Worm (Caenorhabditis elegans): Measurements from ENCODE around the gene ceh-79.
A peak's percentile ranks its signal among the peaks of the same experiment; 100 is the strongest.

The ceh-79 gene

DNA sequence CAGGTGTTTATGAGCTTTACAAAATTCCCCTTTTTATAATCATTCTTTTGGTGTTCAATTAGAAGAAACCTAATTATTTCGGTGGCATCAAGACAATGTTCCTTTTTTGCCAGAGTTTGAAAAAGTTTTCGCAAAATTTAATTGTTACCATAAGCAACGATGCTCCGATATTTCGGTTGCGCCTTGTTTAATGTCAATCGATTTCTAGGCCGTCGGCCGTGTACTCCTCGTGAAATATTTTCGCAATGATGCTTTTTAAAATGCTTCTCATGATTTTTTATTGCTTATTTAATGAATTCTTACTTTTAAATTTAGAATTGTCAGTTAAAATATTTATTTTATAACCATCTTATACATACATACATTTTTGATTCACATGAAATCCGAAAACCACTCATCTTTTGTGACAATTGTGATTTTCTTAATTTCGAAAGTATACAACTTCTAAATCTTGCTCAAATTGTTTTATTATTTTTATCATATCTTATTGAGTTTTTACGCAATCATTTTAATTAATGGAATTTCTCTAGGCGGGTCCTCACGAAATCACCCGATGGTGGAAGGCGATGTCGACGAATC lies 11.5 kb downstream of the ceh-79 start, which contains the start of gene C50B6.3 (continued):
- TF ChIP-seq alr-1 (tag; optimal IDR thresholded peaks at IDR 0.05) = no peak
- peak; percentile 76 for TF ChIP-seq crh-2 (tag; optimal IDR thresholded peaks at IDR 0.05)
- no peak for TF ChIP-seq nhr-10 (tag; optimal IDR thresholded peaks at IDR 0.05)
- TF ChIP-seq gmeb-1 (tag; optimal IDR thresholded peaks at IDR 0.05) = peak; percentile 85
- no peak for TF ChIP-seq nhr-77 (tag; optimal IDR thresholded peaks at IDR 0.05)
- no peak for TF ChIP-seq aly-2 (tag; optimal IDR thresholded peaks at IDR 0.05)
- no peak for TF ChIP-seq peb-1 (tag; optimal IDR thresholded peaks at IDR 0.05)
- TF ChIP-seq nhr-6 (tag; optimal IDR thresholded peaks at IDR 0.05) = no peak
- no peak for TF ChIP-seq ztf-1 (GFP tag; conservative IDR thresholded peaks at IDR 0.05)
- peak; percentile 77 for TF ChIP-seq snpc-4 (tag; optimal IDR thresholded peaks at IDR 0.05)
- TF ChIP-seq nhr-12 (tag; optimal IDR thresholded peaks at IDR 0.05) = no peak
- TF ChIP-seq skn-1 (tag; optimal IDR thresholded peaks at IDR 0.05) = no peak
- peak; percentile 37 for TF ChIP-seq blmp-1 (tag; optimal IDR thresholded peaks at IDR 0.05; ENCODE audit: insufficient read depth)
- TF ChIP-seq sem-4 (tag; optimal IDR thresholded peaks at IDR 0.05) = peak; percentile 79
- peak; percentile 80 to 92 for TF ChIP-seq lsy-2 (tag; optimal IDR thresholded peaks at IDR 0.05)
- no peak for TF ChIP-seq ama-1 (optimal IDR thresholded peaks at IDR 0.05)

DNA sequence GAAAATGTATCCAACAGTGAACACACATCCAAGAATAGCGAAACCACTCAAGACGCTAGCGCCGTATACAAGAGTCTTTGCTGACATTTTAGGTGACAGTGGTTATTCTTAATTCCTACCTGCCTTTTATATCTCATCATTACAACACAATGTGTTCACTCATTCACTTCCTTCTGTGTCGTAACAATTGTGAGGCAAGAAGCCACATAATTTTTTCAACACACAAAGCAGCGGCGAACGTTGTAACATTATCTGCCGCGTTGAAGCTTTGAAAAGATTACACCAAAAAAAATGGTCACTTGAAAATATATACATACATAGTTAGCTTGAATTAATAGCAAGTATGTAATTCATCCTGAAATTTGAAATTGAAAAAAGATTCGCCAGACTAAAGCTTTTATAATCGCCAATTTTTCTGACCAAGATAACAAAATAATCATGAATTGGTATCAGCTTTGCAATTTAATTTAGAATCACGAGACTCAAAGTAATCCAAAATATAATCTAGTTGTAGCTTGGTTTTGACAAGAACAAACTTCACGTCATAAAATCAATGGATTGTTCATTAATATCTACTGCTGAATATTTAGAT lies 16.4 kb downstream of the ceh-79 start, which contains the start of the genes col-161 and srh-18:
Gene col-161, minus strand, starts transcription at position 101 of the 592 bp plus-strand sequence.
Gene srh-18, plus strand, starts transcription at position 542 of the 592 bp plus-strand sequence.
- TF ChIP-seq nhr-129 (tag; optimal IDR thresholded peaks at IDR 0.05) (no peak), fos-1 (tag; optimal IDR thresholded peaks at IDR 0.05) (no peak), lin-39 (tag; optimal IDR thresholded peaks at IDR 0.05) (no peak)

DNA sequence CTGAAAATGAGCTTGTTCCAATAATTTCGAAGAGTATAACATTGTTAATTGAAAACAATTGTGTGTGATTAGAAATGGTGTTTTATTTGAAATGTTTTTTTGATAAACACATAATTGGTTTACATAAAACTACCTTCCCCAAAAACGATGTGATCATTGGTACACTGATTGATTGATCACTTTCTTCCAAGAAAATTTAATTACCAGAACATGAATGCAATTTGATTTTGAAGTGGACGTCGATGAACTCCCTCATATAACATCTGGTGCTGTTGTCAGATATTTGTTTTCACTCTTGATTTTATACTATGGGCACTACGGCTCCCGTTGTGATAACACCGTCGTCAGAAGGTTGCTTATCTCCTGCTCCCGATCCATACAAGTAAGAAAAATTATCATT lies 19.0 kb downstream of the ceh-79 start, which contains the start of gene srh-15:
Gene srh-15, plus strand, starts transcription at position 301 of the 400 bp plus-strand sequence.
- no peak for TF ChIP-seq unc-39 (tag; optimal IDR thresholded peaks at IDR 0.05)
- no peak for TF ChIP-seq peb-1 (tag; optimal IDR thresholded peaks at IDR 0.05)
- no peak for TF ChIP-seq lin-13 (GFP tag; optimal IDR thresholded peaks at IDR 0.05)
- no peak for TF ChIP-seq sma-9 (GFP tag; optimal IDR thresholded peaks at IDR 0.05)
- TF ChIP-seq sma-9 (tag; optimal IDR thresholded peaks at IDR 0.05) = no peak
- TF ChIP-seq nhr-77 (tag; optimal IDR thresholded peaks at IDR 0.05) = no peak
- TF ChIP-seq aly-2 (tag; optimal IDR thresholded peaks at IDR 0.05) = no peak
- TF ChIP-seq gmeb-1 (tag; optimal IDR thresholded peaks at IDR 0.05) = no peak
- no peak for TF ChIP-seq ceh-16 (tag; optimal IDR thresholded peaks at IDR 0.05)
- no peak for TF ChIP-seq mab-5 (tag; optimal IDR thresholded peaks at IDR 0.05)

DNA sequence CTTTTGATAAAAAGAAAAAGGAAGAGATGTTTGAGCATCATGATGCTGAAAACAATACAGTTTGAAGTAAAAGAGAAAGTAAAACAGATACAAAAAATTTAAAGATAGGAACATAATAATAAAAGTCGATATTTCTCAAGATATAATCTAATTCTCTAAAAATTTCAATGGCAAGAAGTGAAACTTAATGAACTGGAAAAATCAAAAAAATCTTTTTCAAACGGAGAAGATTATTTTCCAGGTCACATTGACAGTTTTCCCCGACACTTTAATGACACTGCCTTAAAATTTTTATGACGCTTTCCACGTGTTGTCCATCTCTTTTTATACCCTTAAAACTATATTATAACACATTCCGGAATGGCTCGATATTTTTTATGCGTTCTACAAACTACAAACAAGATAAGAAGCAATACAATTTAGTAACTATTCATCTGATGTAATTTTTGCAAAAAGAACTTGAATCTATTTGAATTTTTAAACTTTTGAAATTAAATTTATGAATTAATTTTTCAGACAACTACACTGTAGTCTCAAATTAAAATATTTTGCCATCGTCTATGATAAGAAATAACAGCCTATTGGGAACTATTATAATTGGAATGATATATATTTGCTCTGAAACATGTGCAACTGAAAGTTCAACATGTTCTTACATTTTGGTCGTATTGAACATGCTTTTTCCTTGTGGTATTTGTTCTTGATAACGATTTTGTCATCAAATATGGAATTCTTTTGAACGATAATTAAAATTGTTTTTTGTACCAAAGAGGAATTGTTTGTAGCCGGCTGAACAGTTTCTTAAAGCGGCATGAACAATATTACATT lies 23.5 kb downstream of the ceh-79 start, which contains the start of gene C50B6.7:
Gene C50B6.7, minus strand, starts transcription at position 51 of the 828 bp plus-strand sequence.
- TF ChIP-seq nhr-237 (tag; optimal IDR thresholded peaks at IDR 0.05) (no peak), ztf-4 (tag; optimal IDR thresholded peaks at IDR 0.05) (no peak), ama-1 (optimal IDR thresholded peaks at IDR 0.05) (no peak), nhr-77 (tag; optimal IDR thresholded peaks at IDR 0.05) (no peak), sma-9 (GFP tag; optimal IDR thresholded peaks at IDR 0.05) (peak; percentile 1), sma-9 (tag; optimal IDR thresholded peaks at IDR 0.05) (no peak), fos-1 (tag; optimal IDR thresholded peaks at IDR 0.05) (peak; percentile 36), blmp-1 (tag; optimal IDR thresholded peaks at IDR 0.05; ENCODE audit: insufficient read depth) (no peak), nhr-21 (tag; optimal IDR thresholded peaks at IDR 0.05) (no peak), snpc-4 (tag; optimal IDR thresholded peaks at IDR 0.05) (no peak)

DNA sequence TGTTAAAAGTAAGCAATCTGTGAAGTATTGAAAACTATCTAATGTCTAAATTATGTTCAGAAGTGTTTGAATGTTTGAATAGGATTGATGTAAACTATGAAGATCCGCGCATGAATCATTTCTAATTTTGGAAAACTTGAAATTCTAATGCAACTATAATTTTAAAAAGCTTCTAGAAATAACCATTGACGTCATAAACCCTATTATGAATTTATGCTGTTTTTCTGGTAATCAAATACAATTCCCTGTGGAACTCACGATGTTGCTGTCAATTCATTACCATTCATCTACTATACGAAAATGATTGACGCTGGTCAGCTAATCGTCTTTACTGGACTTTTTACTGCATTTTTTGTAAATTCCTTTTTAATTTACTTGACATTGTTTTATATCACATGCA lies 25.8 kb downstream of the ceh-79 start, which contains the start of gene str-37:
Gene str-37, plus strand, starts transcription at position 301 of the 400 bp plus-strand sequence.
- TF ChIP-seq lin-39 (tag; optimal IDR thresholded peaks at IDR 0.05) (no peak), elt-3 (tag; optimal IDR thresholded peaks at IDR 0.05) (no peak), F13H6.1 (tag; optimal IDR thresholded peaks at IDR 0.05) (no peak)
